Worm (Caenorhabditis elegans): ENCODE measurements around the gene cyp-33C4.

The cyp-33C4 gene

DNA sequence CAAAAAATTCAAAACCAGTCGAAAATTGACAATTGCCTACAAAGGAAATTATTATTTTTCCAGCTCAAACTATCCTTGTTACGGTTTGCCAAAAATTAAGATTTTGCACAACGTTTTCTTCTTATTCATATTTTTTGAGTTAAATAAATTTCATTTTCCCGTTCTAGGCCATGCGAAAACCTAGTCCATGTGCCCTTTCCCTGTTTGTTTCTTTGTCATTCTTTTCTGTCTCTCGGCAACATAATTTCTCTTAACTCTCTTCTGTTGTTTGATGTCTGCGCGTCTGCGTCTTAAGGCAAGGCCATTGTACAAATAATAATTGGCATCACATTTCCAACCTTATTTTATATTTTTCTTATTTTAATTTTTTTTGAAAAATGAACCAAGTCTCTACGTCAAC is 45.6 kb downstream of the cyp-33C4 start, which contains the start of gene nhr-228 (continued):
- peak; percentile 30 for TF ChIP-seq irx-1 (tag; optimal IDR thresholded peaks at IDR 0.05)
- peak; percentile 45 for TF ChIP-seq C16A3.4 (tag; optimal IDR thresholded peaks at IDR 0.05)
- no peak for TF ChIP-seq vab-15 (tag; optimal IDR thresholded peaks at IDR 0.05)
- peak; percentile 23 for TF ChIP-seq swsn-7 (tag; optimal IDR thresholded peaks at IDR 0.05)
- no peak for TF ChIP-seq unc-30 (tag; optimal IDR thresholded peaks at IDR 0.05)
- TF ChIP-seq blmp-1 (tag; optimal IDR thresholded peaks at IDR 0.05), result peak; percentile 79
- TF ChIP-seq nhr-85 (tag), result no peak
- no peak for TF ChIP-seq grh-1 (GFP tag; IDR thresholded peaks at IDR 0.05)
- TF ChIP-seq C34B4.2 (tag; optimal IDR thresholded peaks at IDR 0.05), result no peak
- peak; percentile 35 for TF ChIP-seq fkh-8 (tag; optimal IDR thresholded peaks at IDR 0.05)
- TF ChIP-seq dpl-1 (GFP tag; optimal IDR thresholded peaks at IDR 0.05), result peak in 2 of 3 experiments; percentile 9 to 56
- peak; percentile 63 for TF ChIP-seq nhr-71 (tag; optimal IDR thresholded peaks at IDR 0.05)
- TF ChIP-seq Y116A8C.19 (tag; optimal IDR thresholded peaks at IDR 0.05; ENCODE audit: borderline replicate concordance), result no peak
- peak; percentile 62 for TF ChIP-seq snu-23 (GFP tag; optimal IDR thresholded peaks at IDR 0.05)
- TF ChIP-seq aly-2 (tag; optimal IDR thresholded peaks at IDR 0.05), result no peak

ce11 chrV:2285107-2285506 is 49.2 kb downstream of the cyp-33C4 start, which contains the start of gene nhr-227:
nhr-227 (plus strand) TSS chrV:2285432.
- TF ChIP-seq efl-1 (optimal IDR thresholded peaks at IDR 0.05) (no peak), efl-1 (GFP tag; optimal IDR thresholded peaks at IDR 0.05 in 1 of 2) (peak in 1 of 2 experiments; percentile 89), nhr-77 (tag; optimal IDR thresholded peaks at IDR 0.05) (no peak), lsy-2 (tag; optimal IDR thresholded peaks at IDR 0.05) (no peak)
